Worm (Caenorhabditis elegans): ENCODE results near the gene str-244.

DNA sequence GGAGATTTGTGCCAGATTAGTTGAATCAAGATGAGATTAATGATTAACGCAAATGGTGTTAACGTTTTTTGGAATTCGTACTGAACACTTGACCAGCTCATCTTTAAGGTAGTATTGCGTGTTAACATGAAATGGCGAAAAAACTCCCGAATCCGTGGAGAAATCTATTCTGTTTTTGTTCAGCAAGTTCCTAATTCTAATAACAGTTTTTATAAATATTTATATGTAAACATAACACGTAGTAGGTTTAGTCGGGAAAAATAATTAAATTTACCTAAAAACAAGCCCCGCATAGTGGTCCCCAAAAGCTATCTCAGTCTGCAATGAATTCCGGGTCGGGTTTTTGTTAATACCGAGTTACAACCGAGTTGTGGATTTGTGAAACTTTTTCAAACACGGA, at the start of gene str-244:
- TF ChIP-seq him-1 (tag; optimal IDR thresholded peaks at IDR 0.05) (no peak), hmg-20 (GFP tag; IDR thresholded peaks at IDR 0.05) (no peak), bed-1 (GFP tag; IDR thresholded peaks at IDR 0.05) (no peak)
